Worm (Caenorhabditis elegans) whole organism, midembryonic: ENCODE measurements around the gene tif-1A.

Experiments used
- T22C8.4 ChIP-seq: fragments of 200-800 bp; sonication (Bioruptor generic); IDR thresholded peaks from 2 replicates; pipeline ENCODE4 v1.3.6; 2022; ENCODE audit warnings: missing genetic modification characterization, missing compliant biosample characterization
- cog-1 ChIP-seq: sonication (generic microtip); optimal IDR thresholded peaks from 2 replicates; lab custom pipeline; 2016; ENCODE audit warnings: missing genetic modification characterization, missing compliant biosample characterization
- flt-1 ChIP-seq: fragments of 200-800 bp; sonication (Bioruptor generic); IDR thresholded peaks from 2 replicates; pipeline ENCODE4 v1.3.6; 2022; ENCODE audit warnings: missing genetic modification characterization, missing compliant biosample characterization
- klf-2 ChIP-seq: fragments of 200-800 bp; sonication (Bioruptor generic); conservative IDR thresholded peaks from 2 replicates; pipeline ENCODE4 v1.3.6; 2022; ENCODE audit warnings: missing genetic modification reagents, missing genetic modification characterization, missing compliant biosample characterization
- med-1 ChIP-seq: sonication (generic microtip); optimal IDR thresholded peaks from 2 replicates; lab custom pipeline; 2017; ENCODE audit warnings: missing genetic modification characterization, mild to moderate bottlenecking, missing compliant biosample characterization, antibody characterized with exemption, missing genetic modification reagents; ENCODE audit not compliant: insufficient read depth
- ref-1 ChIP-seq: fragments of 200-800 bp; sonication (Bioruptor generic); conservative IDR thresholded peaks from 2 replicates; pipeline ENCODE4 v1.3.6; 2022; ENCODE audit warnings: missing genetic modification reagents, missing genetic modification characterization, missing compliant biosample characterization
- tab-1 ChIP-seq: fragments of 200-800 bp; sonication (Bioruptor generic); IDR thresholded peaks from 2 replicates; pipeline ENCODE4 v1.3.6; 2022; ENCODE audit warnings: missing genetic modification characterization, missing compliant biosample characterization
- ztf-23 ChIP-seq: fragments of 200-800 bp; sonication (Bioruptor generic); IDR thresholded peaks from 2 replicates; pipeline ENCODE4 v1.3.6; 2022; ENCODE audit warnings: missing genetic modification reagents, missing genetic modification characterization, missing compliant biosample characterization
- ztf-29 ChIP-seq: fragments of 200-800 bp; sonication (Bioruptor generic); IDR thresholded peaks from 2 replicates; pipeline ENCODE4 v1.3.6; 2022; ENCODE audit warnings: missing genetic modification reagents, missing genetic modification characterization, missing compliant biosample characterization

The tif-1A gene

DNA sequence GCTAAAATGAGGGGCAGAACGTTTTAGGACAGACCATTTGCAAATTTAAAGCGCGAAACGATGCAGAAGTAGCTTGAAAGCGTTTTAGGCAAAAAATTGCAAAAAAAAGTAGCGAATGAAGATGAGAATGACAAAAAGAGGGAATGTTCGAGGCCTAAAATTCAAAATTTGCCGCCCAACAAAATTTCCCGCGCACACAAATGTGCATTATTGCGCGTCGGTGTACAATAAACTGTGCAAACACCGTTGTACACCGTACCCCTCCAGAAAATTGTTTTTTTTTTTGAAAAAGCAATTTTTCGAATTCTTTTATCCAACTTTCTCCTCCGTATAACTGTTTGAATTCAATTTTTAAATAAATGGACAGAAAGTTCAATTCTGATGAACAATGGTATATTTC lies 15.9 kb upstream of the tif-1A start, which contains the start of gene snpc-3.4:
TSS of gene snpc-3.4 (plus strand) at position 237 of the 400 bp plus-strand sequence.
- peak; percentile 10 for TF ChIP-seq cog-1 (tag; lab: Kevin White, UChicago)
- TF ChIP-seq med-1: peak; percentile 21
- TF ChIP-seq flt-1: no peak

DNA sequence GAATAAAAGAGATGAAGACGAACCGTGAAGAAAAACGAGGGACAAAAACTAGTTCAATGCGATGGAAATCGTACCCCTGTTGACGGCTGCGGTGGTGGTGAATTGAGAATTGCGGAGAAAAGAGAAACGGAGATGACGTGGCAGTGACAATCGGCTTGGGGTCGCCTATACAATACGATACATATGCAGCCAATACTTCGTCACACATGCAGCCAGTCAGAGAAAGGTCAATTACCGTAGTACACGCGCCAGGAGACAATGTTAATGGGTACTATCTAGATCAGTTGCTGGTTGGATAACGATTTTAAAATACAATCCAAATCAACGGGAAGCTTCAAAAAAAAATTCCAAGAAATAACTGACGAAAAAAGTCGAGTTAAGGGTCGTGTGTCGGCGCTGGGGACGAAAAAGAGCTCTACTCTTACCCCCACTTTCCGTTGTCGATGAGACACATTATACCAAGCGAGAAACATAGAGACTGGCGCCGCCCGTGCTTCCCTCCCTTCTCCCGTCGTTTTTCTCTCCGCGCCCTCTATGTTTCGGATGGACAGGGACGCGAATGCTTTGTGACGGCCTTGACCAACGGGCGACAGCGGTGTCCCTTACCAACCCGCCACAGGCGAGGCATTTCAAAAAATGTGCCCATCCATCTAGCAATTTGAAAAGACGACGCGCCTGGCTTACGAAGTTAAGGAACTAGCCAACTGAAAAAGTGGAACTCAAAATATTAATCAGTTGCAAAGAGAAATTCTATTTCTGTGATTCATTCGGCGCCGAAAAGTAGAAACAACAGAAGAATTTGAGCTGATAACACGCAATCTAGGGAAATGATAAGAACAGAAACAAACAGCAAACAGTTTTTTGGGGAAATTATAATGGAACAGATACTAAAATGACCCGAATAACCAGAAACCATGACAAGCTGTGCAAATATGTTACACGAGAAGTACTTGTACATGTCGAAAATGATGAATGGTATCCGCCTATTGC lies 15.0 kb upstream of the tif-1A start:
- TF ChIP-seq T22C8.4: no peak
- no peak for TF ChIP-seq ztf-29
- TF ChIP-seq ref-1 (GFP tag; lab: Robert Waterston, UW): no peak
- TF ChIP-seq tab-1 (GFP tag; lab: Robert Waterston, UW): no peak
- no peak for TF ChIP-seq klf-2 (GFP tag; lab: Robert Waterston, UW)
- TF ChIP-seq ztf-23 (GFP tag; lab: Robert Waterston, UW): no peak
- TF ChIP-seq flt-1: no peak
- no peak for TF ChIP-seq med-1

DNA sequence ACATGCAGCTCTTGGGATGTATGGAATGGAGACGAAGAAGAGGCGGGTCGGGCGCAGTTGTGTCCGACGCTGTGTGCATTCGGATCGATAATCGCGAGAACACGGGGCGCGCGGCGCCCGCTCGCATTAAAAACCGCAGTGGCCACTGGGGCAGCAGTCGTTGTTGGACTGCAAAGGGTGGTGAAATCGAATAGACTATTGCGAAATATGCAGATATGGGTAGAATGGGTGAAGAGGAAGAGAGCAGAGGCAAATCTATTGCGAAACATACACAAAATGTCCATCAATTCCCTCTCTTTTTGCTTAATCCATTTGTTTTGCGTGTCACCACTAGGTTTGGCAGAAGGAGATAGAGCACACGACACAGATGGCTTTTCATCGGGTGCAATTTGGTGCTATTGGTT lies 14.2 kb upstream of the tif-1A start:
- TF ChIP-seq cog-1 (tag; lab: Kevin White, UChicago): no peak
- TF ChIP-seq T22C8.4: no peak
- no peak for TF ChIP-seq flt-1
- TF ChIP-seq ztf-29: no peak
- TF ChIP-seq ztf-23 (GFP tag; lab: Robert Waterston, UW): 0 out of 2 replicates have a peak, but pooled peaks have one; percentile 59
- no peak for TF ChIP-seq med-1
- TF ChIP-seq tab-1 (GFP tag; lab: Robert Waterston, UW): no peak

DNA sequence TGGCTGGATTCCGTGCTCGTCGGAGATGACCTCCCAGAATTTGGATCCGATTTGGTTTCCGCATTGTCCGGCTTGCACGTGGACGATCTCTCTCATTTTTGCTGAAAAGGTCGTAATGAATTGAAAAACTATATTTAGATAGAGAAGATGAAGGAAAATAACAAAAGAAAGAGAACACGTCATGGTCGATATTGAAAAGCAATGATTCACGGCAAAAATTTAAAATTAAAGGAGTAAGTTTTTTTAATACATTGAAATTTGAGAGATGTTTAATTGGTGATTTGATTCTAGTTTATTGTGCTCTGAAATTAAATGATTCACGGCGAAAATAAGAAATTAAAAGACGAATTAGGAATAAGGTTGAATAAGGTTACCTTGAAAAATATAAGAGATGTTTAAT lies 13.6 kb upstream of the tif-1A start, which contains the start of gene tbb-2:
TSS of gene tbb-2 (minus strand) at position 101 of the 400 bp plus-strand sequence.
- no peak for TF ChIP-seq flt-1
- TF ChIP-seq ref-1 (GFP tag; lab: Robert Waterston, UW): no peak
- no peak for TF ChIP-seq cog-1 (tag; lab: Kevin White, UChicago)
- no peak for TF ChIP-seq klf-2 (GFP tag; lab: Robert Waterston, UW)
- TF ChIP-seq T22C8.4: no peak
- no peak for TF ChIP-seq tab-1 (GFP tag; lab: Robert Waterston, UW)
- TF ChIP-seq med-1: no peak
- no peak for TF ChIP-seq ztf-23 (GFP tag; lab: Robert Waterston, UW)
- no peak for TF ChIP-seq ztf-29

DNA sequence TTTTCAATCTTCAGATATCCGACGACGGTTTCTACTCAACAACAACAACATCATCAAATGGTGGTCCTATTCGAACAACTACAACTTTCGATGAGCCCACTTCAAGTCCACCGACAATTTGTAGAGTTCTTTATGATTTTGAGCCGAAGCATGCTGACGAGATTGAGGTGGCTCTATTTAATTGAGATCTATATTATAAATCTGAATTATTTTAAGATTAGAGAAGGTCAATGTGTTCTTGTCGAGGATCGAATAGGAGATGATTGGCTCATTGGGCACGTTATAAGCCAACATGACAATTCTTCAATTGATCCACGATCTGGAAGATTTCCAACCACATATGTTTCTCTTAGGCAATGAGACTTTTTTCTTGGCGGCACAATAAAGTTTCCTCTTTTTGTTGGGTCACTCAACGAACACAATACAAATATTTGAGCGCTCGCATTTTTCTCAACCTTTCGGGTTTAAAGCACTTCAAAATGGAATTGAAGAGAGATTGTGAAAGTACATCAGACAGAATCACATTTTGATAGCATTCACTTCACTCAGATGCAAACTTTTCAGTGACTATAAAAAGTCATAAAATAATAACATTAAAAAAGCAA lies 11.6 kb upstream of the tif-1A start:
- no peak for TF ChIP-seq med-1
- no peak for TF ChIP-seq flt-1
- TF ChIP-seq ref-1 (GFP tag; lab: Robert Waterston, UW): no peak
- TF ChIP-seq T22C8.4: no peak
- TF ChIP-seq klf-2 (GFP tag; lab: Robert Waterston, UW): no peak
- TF ChIP-seq tab-1 (GFP tag; lab: Robert Waterston, UW): no peak
- no peak for TF ChIP-seq ztf-23 (GFP tag; lab: Robert Waterston, UW)
- TF ChIP-seq ztf-29: no peak
- TF ChIP-seq cog-1 (tag; lab: Kevin White, UChicago): no peak

DNA sequence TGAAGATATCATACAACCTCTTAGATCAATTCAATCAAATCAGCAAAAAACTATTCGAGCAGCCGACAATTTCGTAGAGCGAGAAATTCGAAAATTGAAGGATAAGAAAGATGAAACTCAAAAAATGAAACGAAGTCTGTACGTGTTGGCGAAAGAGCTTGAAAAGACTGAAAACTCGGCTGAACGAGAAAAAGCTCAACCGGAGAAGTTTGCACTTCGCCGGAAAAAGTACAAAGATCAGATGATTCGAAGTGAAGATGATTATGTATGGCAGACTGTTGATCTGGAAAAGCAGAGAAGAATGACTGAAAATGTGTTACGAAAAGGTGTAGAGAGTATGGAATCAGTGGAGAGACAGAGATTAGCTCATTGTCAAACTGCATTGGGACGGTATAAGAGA lies 9.1 kb upstream of the tif-1A start:
- TF ChIP-seq tab-1 (GFP tag; lab: Robert Waterston, UW): no peak
- TF ChIP-seq ztf-23 (GFP tag; lab: Robert Waterston, UW): no peak
- TF ChIP-seq med-1: no peak
- TF ChIP-seq cog-1 (tag; lab: Kevin White, UChicago): no peak
- no peak for TF ChIP-seq ztf-29
- no peak for TF ChIP-seq klf-2 (GFP tag; lab: Robert Waterston, UW)
- TF ChIP-seq T22C8.4: no peak
- TF ChIP-seq ref-1 (GFP tag; lab: Robert Waterston, UW): no peak
- TF ChIP-seq flt-1: no peak

DNA sequence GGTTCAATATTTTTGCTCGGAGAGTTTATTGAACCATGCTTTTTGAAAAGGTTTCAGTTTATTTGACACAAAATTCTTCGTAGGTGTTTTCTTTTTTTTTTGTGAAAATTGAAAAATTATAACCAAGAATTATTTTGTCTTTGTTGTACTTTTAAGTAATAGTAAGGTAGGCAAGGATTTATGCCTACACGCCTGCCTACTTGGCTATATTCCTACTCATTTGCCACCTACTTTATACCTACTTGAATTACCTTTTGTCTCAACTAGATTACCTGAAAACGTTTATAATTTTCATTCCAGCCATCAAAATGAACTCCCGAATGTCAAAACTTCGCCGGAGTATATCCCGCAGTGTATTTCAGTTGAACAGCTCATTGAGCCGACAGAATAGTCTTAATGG lies 8.1 kb upstream of the tif-1A start, which contains the start of gene C36E8.4:
TSS of gene C36E8.4 (plus strand) at position 301 of the 400 bp plus-strand sequence.
- TF ChIP-seq med-1 (no peak), T22C8.4 (no peak), flt-1 (no peak), klf-2 (GFP tag; lab: Robert Waterston, UW) (no peak), tab-1 (GFP tag; lab: Robert Waterston, UW) (no peak), ztf-29 (no peak), ztf-23 (GFP tag; lab: Robert Waterston, UW) (no peak), cog-1 (tag; lab: Kevin White, UChicago) (no peak), ref-1 (GFP tag; lab: Robert Waterston, UW) (no peak)

DNA sequence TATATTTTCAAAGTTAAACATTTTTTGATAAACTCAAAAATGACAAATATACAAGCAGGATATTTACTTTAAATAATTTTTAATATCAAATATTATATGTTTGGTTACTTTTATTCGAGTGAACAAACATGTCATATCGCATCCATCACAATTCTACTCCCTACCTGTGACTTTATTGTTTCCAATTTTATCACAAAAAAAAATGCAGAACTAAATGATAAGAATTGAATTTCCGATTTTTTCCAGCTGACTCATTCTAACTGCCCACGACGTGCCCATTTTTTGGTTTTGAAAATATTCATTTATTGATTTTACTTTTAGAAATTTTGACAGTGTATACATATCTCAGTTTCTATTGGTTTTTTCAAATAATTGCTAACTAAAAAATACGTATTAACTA lies 7.1 kb upstream of the tif-1A start:
- TF ChIP-seq ref-1 (GFP tag; lab: Robert Waterston, UW) (no peak), tab-1 (GFP tag; lab: Robert Waterston, UW) (no peak), ztf-29 (no peak), ztf-23 (GFP tag; lab: Robert Waterston, UW) (no peak), T22C8.4 (no peak), flt-1 (no peak), med-1 (no peak), cog-1 (tag; lab: Kevin White, UChicago) (no peak)

DNA sequence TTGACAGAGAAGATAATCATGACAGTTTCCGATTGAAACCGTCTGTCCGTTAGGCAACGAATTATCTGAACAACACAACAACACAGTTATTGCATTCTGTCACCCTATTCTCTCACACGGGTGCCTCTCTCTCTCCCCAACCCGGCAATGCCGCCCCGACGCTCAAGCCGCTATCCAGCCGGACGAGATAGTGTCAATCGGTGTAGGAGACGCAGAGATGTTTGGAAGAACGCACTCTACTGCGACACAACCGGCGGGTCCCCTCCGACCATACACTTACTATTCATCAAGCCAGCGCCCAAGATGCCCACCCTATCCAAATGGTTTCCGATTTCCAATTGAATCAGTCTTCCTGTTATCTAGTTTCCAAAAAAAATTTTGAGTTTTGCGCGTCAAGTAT lies 6.3 kb upstream of the tif-1A start:
- TF ChIP-seq klf-2 (GFP tag; lab: Robert Waterston, UW): no peak
- TF ChIP-seq cog-1 (tag; lab: Kevin White, UChicago): peak; percentile 59
- TF ChIP-seq ztf-29: peak; percentile 99
- no peak for TF ChIP-seq med-1
- TF ChIP-seq ref-1 (GFP tag; lab: Robert Waterston, UW): no peak
- peak; percentile 24; the same call in 1 of the 2 replicates for TF ChIP-seq ztf-23 (GFP tag; lab: Robert Waterston, UW)
- TF ChIP-seq T22C8.4: no peak
- TF ChIP-seq tab-1 (GFP tag; lab: Robert Waterston, UW): no peak
- TF ChIP-seq flt-1: peak; percentile 65
